Worm (Caenorhabditis elegans) whole organism, early embryonic: ENCODE results near the gene C12D5.10.

Source experiments
- B0310.2 ChIP-seq: sonication (generic microtip); optimal IDR thresholded peaks from 2 replicates; lab custom pipeline; 2016; ENCODE audit warnings: mild to moderate bottlenecking, missing genetic modification characterization, missing compliant biosample characterization
- F13C5.2 ChIP-seq: sonication (generic microtip); optimal IDR thresholded peaks from 2 replicates; lab custom pipeline; 2017; ENCODE audit warnings: mild to moderate bottlenecking, missing genetic modification characterization, inconsistent platforms, missing compliant biosample characterization
- aly-1 ChIP-seq: sonication (generic microtip); optimal IDR thresholded peaks from 2 replicates; lab custom pipeline; 2016; ENCODE audit warnings: missing genetic modification characterization, missing compliant biosample characterization
- ama-1 ChIP-seq: fragments of 150-350 bp; optimal IDR thresholded peaks from 2 replicates; lab custom pipeline; 2014
- ceh-13 ChIP-seq: fragments of 200-800 bp; sonication (Bioruptor generic); optimal IDR thresholded peaks from 2 replicates; lab custom pipeline; 2018; ENCODE audit warnings: mild to moderate bottlenecking, missing genetic modification characterization, missing compliant biosample characterization
- ceh-36 ChIP-seq: sonication (generic microtip); optimal IDR thresholded peaks from 2 replicates; lab custom pipeline; 2016; ENCODE audit warnings: missing genetic modification characterization, inconsistent platforms, missing compliant biosample characterization
- ets-7 ChIP-seq: sonication (generic microtip); optimal IDR thresholded peaks from 2 replicates; lab custom pipeline; 2016; ENCODE audit warnings: missing genotype, missing genetic modification characterization, missing compliant biosample characterization
- flt-1 ChIP-seq: fragments of 200-800 bp; sonication (Bioruptor generic); IDR thresholded peaks from 2 replicates; pipeline ENCODE4 v1.3.6; 2022; ENCODE audit warnings: missing genetic modification characterization, missing compliant biosample characterization
- hmbx-1 ChIP-seq: sonication (generic microtip); optimal IDR thresholded peaks from 2 replicates; lab custom pipeline; 2016; ENCODE audit warnings: mild to moderate bottlenecking, missing genetic modification characterization, missing compliant biosample characterization
- hmg-4 ChIP-seq: fragments of 200-800 bp; sonication (Bioruptor generic); optimal IDR thresholded peaks from 2 replicates; lab custom pipeline; 2018; ENCODE audit warnings: mild to moderate bottlenecking, missing genetic modification characterization, missing compliant biosample characterization
- hnd-1 ChIP-seq: sonication (generic microtip); optimal IDR thresholded peaks from 2 replicates; lab custom pipeline; 2016; ENCODE audit warnings: missing genetic modification characterization, missing compliant biosample characterization
- pes-1 ChIP-seq: fragments of 200-800 bp; sonication (Bioruptor generic); IDR thresholded peaks from 2 replicates; pipeline ENCODE4 v1.3.6; 2022; ENCODE audit warnings: missing genetic modification reagents, missing genetic modification characterization, missing compliant biosample characterization
- scrt-1 ChIP-seq: fragments of 200-800 bp; sonication (Bioruptor generic); IDR thresholded peaks from 2 replicates; pipeline ENCODE4 v1.3.6; 2022; ENCODE audit warnings: missing genetic modification characterization, missing compliant biosample characterization
- sea-1 ChIP-seq: fragments of 200-800 bp; sonication (Bioruptor generic); conservative IDR thresholded peaks from 2 replicates; pipeline ENCODE4 v1.3.6; 2022; ENCODE audit warnings: missing genetic modification characterization, missing compliant biosample characterization
- tbx-11 ChIP-seq: fragments of 200-800 bp; sonication (Bioruptor generic); IDR thresholded peaks from 2 replicates; pipeline ENCODE4 v1.3.6; 2022; ENCODE audit warnings: missing genetic modification characterization, missing compliant biosample characterization
- tbx-37 ChIP-seq: fragments of 200-800 bp; sonication (Bioruptor generic); conservative IDR thresholded peaks from 2 replicates; pipeline ENCODE4 v1.3.6; 2022; ENCODE audit warnings: missing genetic modification reagents, missing genetic modification characterization, missing compliant biosample characterization
- tra-4 ChIP-seq: sonication (generic microtip); optimal IDR thresholded peaks from 2 replicates; lab custom pipeline; 2017; ENCODE audit warnings: missing genetic modification characterization, missing compliant biosample characterization

C12D5.10 gene

DNA sequence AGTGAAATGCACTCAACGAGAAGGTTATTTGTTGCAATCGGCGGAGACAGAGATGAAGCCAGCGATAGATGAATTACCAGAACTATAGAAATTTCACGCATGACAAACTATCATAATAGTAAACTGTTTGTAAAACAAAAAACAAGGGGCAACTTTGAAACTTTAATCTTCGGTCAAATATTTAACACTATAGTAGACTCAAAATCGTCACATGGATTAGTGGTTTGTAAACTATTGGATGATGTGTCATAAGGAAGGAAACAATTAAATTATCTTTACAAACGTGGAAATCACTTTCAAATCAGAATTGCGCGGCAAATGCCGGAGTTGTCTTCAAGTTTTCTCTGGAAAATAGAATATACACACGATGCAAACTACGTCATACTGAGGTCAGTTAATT is 24.3 kb upstream of the C12D5.10 start, which contains the start of gene ZK105.5:
Gene ZK105.5, minus strand, starts transcription at position 101 of the 400 bp plus-strand sequence.
- TF ChIP-seq flt-1 (GFP tag; lab: Robert Waterston, UW) (no peak), ama-1 (lab: Kevin White, UChicago) (no peak), scrt-1 (GFP tag; lab: Robert Waterston, UW) (no peak), F13C5.2 (no peak), pes-1 (GFP tag; lab: Robert Waterston, UW) (no peak), sea-1 (GFP tag; lab: Robert Waterston, UW) (no peak), hmg-4 (GFP tag; lab: Kevin White, UChicago) (no peak), tbx-37 (GFP tag; lab: Robert Waterston, UW) (no peak), hmbx-1 (tag; lab: Kevin White, UChicago) (no peak), ets-7 (tag; lab: Kevin White, UChicago) (no peak), ceh-36 (tag; lab: Kevin White, UChicago) (no peak), ceh-13 (GFP tag; lab: Kevin White, UChicago) (no peak), hnd-1 (tag; lab: Kevin White, UChicago) (no peak), aly-1 (no peak), B0310.2 (tag; lab: Kevin White, UChicago) (no peak)

DNA sequence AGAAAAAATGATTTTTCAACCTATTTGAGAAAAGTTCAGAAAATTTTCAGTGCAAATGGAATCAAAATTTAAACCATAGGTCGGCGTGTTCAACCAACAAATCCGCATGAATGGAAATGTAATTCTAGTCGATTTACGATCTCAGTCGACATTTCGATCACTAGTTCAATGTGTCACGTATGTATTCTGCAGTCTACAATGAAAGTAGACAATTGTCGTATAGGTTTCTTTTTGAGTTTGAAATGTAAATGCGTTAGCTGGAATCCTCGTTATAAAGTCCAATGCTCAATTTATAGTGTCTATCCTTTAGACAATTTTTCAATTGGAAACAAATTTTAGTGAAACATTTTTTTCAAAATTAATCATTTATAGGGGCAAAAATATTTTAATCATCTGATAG is 22.7 kb upstream of the C12D5.10 start, which contains the start of gene ZK105.12:
Gene ZK105.12, minus strand, starts transcription at position 101 of the 400 bp plus-strand sequence.
- TF ChIP-seq ceh-13 (GFP tag; lab: Kevin White, UChicago) (no peak), hnd-1 (tag; lab: Kevin White, UChicago) (no peak), tbx-11 (GFP tag; lab: Robert Waterston, UW) (no peak), flt-1 (GFP tag; lab: Robert Waterston, UW) (no peak), hmg-4 (GFP tag; lab: Kevin White, UChicago) (no peak), sea-1 (GFP tag; lab: Robert Waterston, UW) (no peak), F13C5.2 (no peak), aly-1 (no peak), ets-7 (tag; lab: Kevin White, UChicago) (no peak), B0310.2 (tag; lab: Kevin White, UChicago) (no peak), scrt-1 (GFP tag; lab: Robert Waterston, UW) (no peak), ceh-36 (tag; lab: Kevin White, UChicago) (no peak), hmbx-1 (tag; lab: Kevin White, UChicago) (no peak), tra-4 (tag; lab: Kevin White, UChicago) (no peak), tbx-37 (GFP tag; lab: Robert Waterston, UW) (no peak), pes-1 (GFP tag; lab: Robert Waterston, UW) (no peak), ama-1 (lab: Kevin White, UChicago) (no peak)

DNA sequence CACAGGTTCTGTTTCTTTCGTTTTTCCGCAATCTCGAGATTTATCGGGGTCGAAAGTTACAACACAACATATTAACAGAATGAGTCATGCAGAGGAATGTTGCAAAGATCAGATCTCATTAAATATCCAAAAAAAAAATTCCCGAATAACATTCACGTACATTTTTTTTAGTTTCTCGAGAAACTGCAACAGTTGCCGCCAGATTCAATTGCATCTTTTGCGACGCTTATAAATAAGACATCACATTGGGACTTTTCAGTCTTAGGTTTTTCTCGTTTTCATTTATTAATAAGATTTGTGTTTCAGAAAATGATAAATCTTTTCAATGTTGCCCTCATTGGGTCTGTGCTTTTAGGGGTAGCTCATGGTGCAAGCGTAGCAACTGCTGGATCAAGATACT is 20.4 kb upstream of the C12D5.10 start, which contains the start of gene ZK105.1:
Gene ZK105.1, plus strand, starts transcription at position 301 of the 400 bp plus-strand sequence.
- TF ChIP-seq pes-1 (GFP tag; lab: Robert Waterston, UW) (no peak), ama-1 (lab: Kevin White, UChicago) (no peak), ceh-36 (tag; lab: Kevin White, UChicago) (no peak), ceh-13 (GFP tag; lab: Kevin White, UChicago) (no peak), hmbx-1 (tag; lab: Kevin White, UChicago) (no peak), F13C5.2 (no peak), B0310.2 (tag; lab: Kevin White, UChicago) (no peak), tbx-11 (GFP tag; lab: Robert Waterston, UW) (no peak), tra-4 (tag; lab: Kevin White, UChicago) (no peak), ets-7 (tag; lab: Kevin White, UChicago) (no peak), aly-1 (no peak), flt-1 (GFP tag; lab: Robert Waterston, UW) (no peak), hmg-4 (GFP tag; lab: Kevin White, UChicago) (no peak)

DNA sequence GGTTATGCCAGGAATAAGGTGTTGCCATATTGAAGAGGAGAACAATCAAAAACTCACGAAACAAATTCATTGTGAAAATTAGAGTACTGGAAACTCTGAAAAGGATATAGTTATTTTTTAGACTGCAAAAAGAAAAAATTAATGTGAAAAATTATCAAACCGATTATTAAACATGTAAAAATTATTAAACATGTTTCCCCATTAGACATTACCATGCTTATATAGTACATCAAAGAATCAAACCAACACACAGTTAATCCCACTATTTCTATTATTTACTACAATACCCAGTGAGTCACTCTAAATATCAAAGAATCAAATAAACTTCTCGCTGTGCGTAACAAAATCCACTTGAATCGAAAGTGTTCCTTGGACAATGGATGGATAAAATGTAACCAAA is 19.8 kb upstream of the C12D5.10 start, which contains the start of gene ZK105.13:
Gene ZK105.13, minus strand, starts transcription at position 101 of the 400 bp plus-strand sequence.
- TF ChIP-seq sea-1 (GFP tag; lab: Robert Waterston, UW) (no peak), tra-4 (tag; lab: Kevin White, UChicago) (no peak), B0310.2 (tag; lab: Kevin White, UChicago) (no peak), ceh-36 (tag; lab: Kevin White, UChicago) (no peak), ets-7 (tag; lab: Kevin White, UChicago) (no peak), pes-1 (GFP tag; lab: Robert Waterston, UW) (no peak), F13C5.2 (no peak), ama-1 (lab: Kevin White, UChicago) (no peak), flt-1 (GFP tag; lab: Robert Waterston, UW) (no peak), hnd-1 (tag; lab: Kevin White, UChicago) (no peak), tbx-11 (GFP tag; lab: Robert Waterston, UW) (no peak)

DNA sequence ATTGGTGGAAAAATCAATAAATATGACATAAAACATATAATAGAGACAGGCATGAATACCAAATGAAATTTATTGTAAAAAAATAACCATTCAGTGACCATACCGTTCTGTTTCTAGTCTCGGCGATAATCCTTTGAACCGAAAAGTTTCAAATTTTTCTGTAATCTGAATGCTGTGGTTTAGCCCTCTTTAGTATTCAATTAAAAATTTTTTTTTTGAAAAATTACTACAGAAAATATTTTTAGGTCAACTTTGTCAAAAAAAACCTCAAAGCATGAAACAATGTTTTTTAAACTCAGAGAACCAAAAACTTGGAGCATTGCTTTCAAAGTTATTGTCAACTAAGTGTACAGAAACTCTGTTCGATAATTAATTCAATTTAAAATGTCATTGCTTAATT is 15.2 kb upstream of the C12D5.10 start, which contains the start of gene ZK105.11:
Gene ZK105.11, minus strand, starts transcription at position 101 of the 400 bp plus-strand sequence.
- TF ChIP-seq sea-1 (GFP tag; lab: Robert Waterston, UW) = no peak
- TF ChIP-seq ets-7 (tag; lab: Kevin White, UChicago) = no peak
- no peak for TF ChIP-seq scrt-1 (GFP tag; lab: Robert Waterston, UW)

DNA sequence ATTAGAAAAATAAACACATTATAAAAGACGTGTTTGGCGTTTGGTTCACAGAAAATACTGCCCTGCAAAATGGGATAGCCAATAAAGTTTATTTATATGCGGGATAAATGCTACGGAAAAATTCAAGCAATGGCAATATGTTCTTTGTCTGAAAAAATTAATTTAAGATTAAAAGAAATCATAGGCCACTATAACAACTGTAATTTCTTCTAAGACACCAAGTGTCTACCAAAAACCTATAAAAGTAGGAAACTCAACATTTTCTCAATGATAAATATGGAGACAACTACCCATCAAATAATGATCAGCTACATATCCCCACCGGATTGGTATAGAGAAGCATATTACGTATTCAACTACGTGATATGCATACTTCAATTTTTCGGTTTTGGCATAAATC is 12.0 kb upstream of the C12D5.10 start, which contains the start of gene srw-3:
Gene srw-3, plus strand, starts transcription at position 301 of the 400 bp plus-strand sequence.
- TF ChIP-seq sea-1 (GFP tag; lab: Robert Waterston, UW) (no peak), ama-1 (lab: Kevin White, UChicago) (no peak), ceh-13 (GFP tag; lab: Kevin White, UChicago) (no peak), aly-1 (no peak), tbx-37 (GFP tag; lab: Robert Waterston, UW) (no peak), tra-4 (tag; lab: Kevin White, UChicago) (no peak), hmbx-1 (tag; lab: Kevin White, UChicago) (no peak), ets-7 (tag; lab: Kevin White, UChicago) (no peak), scrt-1 (GFP tag; lab: Robert Waterston, UW) (no peak), flt-1 (GFP tag; lab: Robert Waterston, UW) (no peak), B0310.2 (tag; lab: Kevin White, UChicago) (no peak), hmg-4 (GFP tag; lab: Kevin White, UChicago) (no peak)
